Worm (Caenorhabditis elegans) whole organism, midembryonic: Measurements from ENCODE around the gene pqn-2.

Source experiments
- T22C8.4 ChIP-seq: fragments of 200-800 bp; sonication (Bioruptor generic); IDR thresholded peaks from 2 replicates; pipeline ENCODE4 v1.3.6; 2022; ENCODE audit warnings: missing genetic modification characterization, missing compliant biosample characterization
- cog-1 ChIP-seq: sonication (generic microtip); optimal IDR thresholded peaks from 2 replicates; lab custom pipeline; 2016; ENCODE audit warnings: missing genetic modification characterization, missing compliant biosample characterization
- flt-1 ChIP-seq: fragments of 200-800 bp; sonication (Bioruptor generic); IDR thresholded peaks from 2 replicates; pipeline ENCODE4 v1.3.6; 2022; ENCODE audit warnings: missing genetic modification characterization, missing compliant biosample characterization
- klf-2 ChIP-seq: fragments of 200-800 bp; sonication (Bioruptor generic); conservative IDR thresholded peaks from 2 replicates; pipeline ENCODE4 v1.3.6; 2022; ENCODE audit warnings: missing genetic modification reagents, missing genetic modification characterization, missing compliant biosample characterization
- med-1 ChIP-seq: sonication (generic microtip); optimal IDR thresholded peaks from 2 replicates; lab custom pipeline; 2017; ENCODE audit warnings: missing genetic modification characterization, mild to moderate bottlenecking, missing compliant biosample characterization, antibody characterized with exemption, missing genetic modification reagents; ENCODE audit not compliant: insufficient read depth
- ref-1 ChIP-seq: fragments of 200-800 bp; sonication (Bioruptor generic); conservative IDR thresholded peaks from 2 replicates; pipeline ENCODE4 v1.3.6; 2022; ENCODE audit warnings: missing genetic modification reagents, missing genetic modification characterization, missing compliant biosample characterization
- tab-1 ChIP-seq: fragments of 200-800 bp; sonication (Bioruptor generic); IDR thresholded peaks from 2 replicates; pipeline ENCODE4 v1.3.6; 2022; ENCODE audit warnings: missing genetic modification characterization, missing compliant biosample characterization
- ztf-23 ChIP-seq: fragments of 200-800 bp; sonication (Bioruptor generic); IDR thresholded peaks from 2 replicates; pipeline ENCODE4 v1.3.6; 2022; ENCODE audit warnings: missing genetic modification reagents, missing genetic modification characterization, missing compliant biosample characterization
- ztf-29 ChIP-seq: fragments of 200-800 bp; sonication (Bioruptor generic); IDR thresholded peaks from 2 replicates; pipeline ENCODE4 v1.3.6; 2022; ENCODE audit warnings: missing genetic modification reagents, missing genetic modification characterization, missing compliant biosample characterization

pqn-2 gene

DNA sequence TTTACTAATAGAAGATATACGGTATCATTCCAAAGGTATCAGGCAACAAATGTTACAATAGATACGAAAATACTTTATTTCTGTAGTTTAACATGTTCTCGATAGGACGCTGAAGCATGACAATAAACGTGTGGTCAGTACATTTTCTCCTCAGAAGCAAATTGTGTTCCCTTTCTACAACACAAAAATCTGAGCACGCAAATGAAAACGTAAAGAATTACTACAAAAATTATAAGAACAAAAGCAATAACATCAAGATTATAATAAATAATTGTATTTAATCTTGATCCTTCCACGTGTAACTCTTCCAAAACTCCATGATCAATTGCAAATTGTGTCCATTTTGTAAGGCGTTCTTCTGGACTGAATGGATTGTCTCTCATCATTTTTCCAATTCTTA, 2.5 kb upstream of the pqn-2 start:
- no peak for TF ChIP-seq ref-1 (GFP tag; lab: Robert Waterston, UW)
- TF ChIP-seq cog-1 (tag; lab: Kevin White, UChicago) = no peak
- no peak for TF ChIP-seq ztf-23 (GFP tag; lab: Robert Waterston, UW)
- TF ChIP-seq klf-2 (GFP tag; lab: Robert Waterston, UW) = no peak
- no peak for TF ChIP-seq flt-1 (GFP tag; lab: Robert Waterston, UW)
- no peak for TF ChIP-seq ztf-29 (GFP tag; lab: Robert Waterston, UW)
- no peak for TF ChIP-seq tab-1 (GFP tag; lab: Robert Waterston, UW)
- no peak for TF ChIP-seq T22C8.4 (GFP tag; lab: Robert Waterston, UW)
- TF ChIP-seq med-1 = no peak

DNA sequence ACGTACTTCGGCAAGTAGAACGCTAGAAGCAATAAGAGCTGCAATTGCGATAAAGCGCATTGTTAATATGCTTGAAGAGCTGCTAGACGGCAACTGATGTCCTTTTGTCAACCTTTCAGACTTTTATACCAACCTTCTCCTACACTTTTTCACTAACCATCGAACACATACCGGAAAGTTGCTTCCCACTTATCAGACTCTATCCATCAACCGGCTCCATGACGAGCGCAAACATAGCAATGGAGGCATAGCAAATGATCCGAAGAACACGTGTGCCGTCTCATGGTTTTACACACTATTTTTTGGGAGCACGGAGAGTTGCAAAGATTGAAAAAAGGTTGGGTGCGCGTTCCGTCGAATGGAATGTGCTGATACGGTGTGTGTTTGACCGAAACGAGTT, 516 bp upstream of the pqn-2 start, which contains the start of gene abu-1:
abu-1 (minus strand) TSS at position 101 of the 400 bp plus-strand sequence.
- TF ChIP-seq klf-2 (GFP tag; lab: Robert Waterston, UW) (no peak), ztf-23 (GFP tag; lab: Robert Waterston, UW) (no peak), tab-1 (GFP tag; lab: Robert Waterston, UW) (no peak), ztf-29 (GFP tag; lab: Robert Waterston, UW) (no peak), cog-1 (tag; lab: Kevin White, UChicago) (no peak), med-1 (no peak), ref-1 (GFP tag; lab: Robert Waterston, UW) (no peak), T22C8.4 (GFP tag; lab: Robert Waterston, UW) (no peak)

DNA sequence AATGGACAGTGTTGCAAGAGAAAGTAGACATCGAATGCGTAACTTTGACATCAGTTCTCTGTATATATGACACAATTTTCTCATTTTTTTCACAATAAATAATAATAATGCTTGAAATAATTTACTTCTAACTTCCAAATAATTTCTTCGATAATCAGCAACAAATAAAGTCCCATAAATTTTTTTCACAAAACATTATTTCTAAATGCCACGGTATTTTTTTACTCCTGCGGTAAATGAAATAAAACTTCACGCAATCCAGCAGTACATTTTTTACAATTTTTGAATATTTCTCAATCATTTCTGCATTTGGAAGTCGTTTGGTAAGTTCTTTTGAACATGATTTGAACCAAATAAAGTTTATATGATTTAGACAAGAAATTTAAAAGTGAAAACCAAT, 1.7 kb downstream of the pqn-2 start, which contains the start of gene spe-10:
spe-10 (plus strand) TSS at position 301 of the 400 bp plus-strand sequence.
- TF ChIP-seq T22C8.4 (GFP tag; lab: Robert Waterston, UW) = no peak
- TF ChIP-seq ref-1 (GFP tag; lab: Robert Waterston, UW) = no peak
- TF ChIP-seq klf-2 (GFP tag; lab: Robert Waterston, UW) = no peak
- TF ChIP-seq cog-1 (tag; lab: Kevin White, UChicago) = no peak
- TF ChIP-seq ztf-23 (GFP tag; lab: Robert Waterston, UW) = no peak
- no peak for TF ChIP-seq ztf-29 (GFP tag; lab: Robert Waterston, UW)
- no peak for TF ChIP-seq flt-1 (GFP tag; lab: Robert Waterston, UW)
- TF ChIP-seq med-1 = no peak
- no peak for TF ChIP-seq tab-1 (GFP tag; lab: Robert Waterston, UW)

DNA sequence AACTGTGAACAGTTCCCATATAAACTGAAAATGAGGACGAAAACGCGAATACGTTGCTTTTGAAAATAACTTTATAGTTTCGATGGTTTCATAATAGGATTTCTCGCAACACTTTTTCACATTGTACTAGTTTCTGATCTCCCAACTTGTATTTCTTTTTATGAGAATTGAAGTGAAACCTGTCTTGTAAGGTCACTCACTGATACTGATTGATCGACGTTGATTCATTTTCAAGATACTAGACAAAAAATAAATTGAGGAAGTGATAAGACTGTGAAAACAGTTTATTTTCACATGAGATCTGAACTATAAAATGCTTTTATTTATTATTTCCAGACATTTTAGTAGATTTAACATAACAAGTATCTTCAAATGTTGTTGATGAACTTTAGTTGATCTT, 5.2 kb downstream of the pqn-2 start:
- TF ChIP-seq ref-1 (GFP tag; lab: Robert Waterston, UW) (no peak), med-1 (no peak), T22C8.4 (GFP tag; lab: Robert Waterston, UW) (no peak), flt-1 (GFP tag; lab: Robert Waterston, UW) (no peak), tab-1 (GFP tag; lab: Robert Waterston, UW) (no peak), klf-2 (GFP tag; lab: Robert Waterston, UW) (no peak), ztf-23 (GFP tag; lab: Robert Waterston, UW) (no peak), ztf-29 (GFP tag; lab: Robert Waterston, UW) (no peak), cog-1 (tag; lab: Kevin White, UChicago) (no peak)

DNA sequence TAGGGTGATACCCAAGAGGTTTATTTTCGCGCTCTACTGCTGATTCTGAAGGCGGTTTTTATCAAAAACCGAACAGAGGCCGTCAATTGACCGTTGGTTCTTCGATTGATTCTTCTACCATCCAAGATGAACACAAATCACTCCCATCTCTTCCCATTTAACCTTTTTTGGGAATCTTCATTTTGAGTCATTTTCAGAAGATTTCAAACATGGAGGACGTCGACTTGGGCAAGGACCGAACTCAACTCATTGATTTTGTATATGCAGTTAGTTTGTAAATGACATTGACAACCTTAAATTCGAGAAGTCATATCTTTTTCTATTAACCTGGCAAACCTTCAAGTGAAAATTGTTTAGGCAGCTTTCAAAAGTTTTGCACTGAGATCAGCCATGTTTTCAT, 6.1 kb downstream of the pqn-2 start, which contains the start of gene AC3.5:
AC3.5 (plus strand) TSS at position 210 of the 400 bp plus-strand sequence.
- TF ChIP-seq ztf-23 (GFP tag; lab: Robert Waterston, UW) (no peak), ztf-29 (GFP tag; lab: Robert Waterston, UW) (no peak), ref-1 (GFP tag; lab: Robert Waterston, UW) (no peak), tab-1 (GFP tag; lab: Robert Waterston, UW) (no peak), T22C8.4 (GFP tag; lab: Robert Waterston, UW) (no peak), flt-1 (GFP tag; lab: Robert Waterston, UW) (no peak), med-1 (no peak), klf-2 (GFP tag; lab: Robert Waterston, UW) (no peak), cog-1 (tag; lab: Kevin White, UChicago) (no peak)

DNA sequence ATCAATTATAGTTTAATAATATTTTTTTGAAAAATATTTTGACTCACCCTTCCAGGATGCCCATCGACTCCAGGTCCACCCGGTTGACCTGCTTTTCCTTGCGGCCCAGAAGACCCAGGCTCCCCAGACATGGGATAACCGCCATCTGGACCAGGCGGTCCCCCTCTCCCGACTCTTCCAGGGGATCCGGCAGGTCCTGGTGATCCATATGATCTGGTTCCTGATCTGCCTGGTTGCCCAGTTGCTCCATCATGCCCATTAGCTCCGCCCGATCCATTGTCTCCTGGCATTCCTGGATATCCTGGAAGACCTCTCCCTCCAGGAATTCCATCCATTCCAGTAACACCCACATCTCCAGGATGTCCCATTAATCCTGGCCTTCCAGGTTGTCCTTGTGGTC, 11.5 kb downstream of the pqn-2 start:
- TF ChIP-seq tab-1 (GFP tag; lab: Robert Waterston, UW) (no peak), med-1 (no peak), ref-1 (GFP tag; lab: Robert Waterston, UW) (no peak), flt-1 (GFP tag; lab: Robert Waterston, UW) (no peak), klf-2 (GFP tag; lab: Robert Waterston, UW) (no peak), T22C8.4 (GFP tag; lab: Robert Waterston, UW) (no peak), cog-1 (tag; lab: Kevin White, UChicago) (no peak), ztf-23 (GFP tag; lab: Robert Waterston, UW) (no peak), ztf-29 (GFP tag; lab: Robert Waterston, UW) (no peak)

DNA sequence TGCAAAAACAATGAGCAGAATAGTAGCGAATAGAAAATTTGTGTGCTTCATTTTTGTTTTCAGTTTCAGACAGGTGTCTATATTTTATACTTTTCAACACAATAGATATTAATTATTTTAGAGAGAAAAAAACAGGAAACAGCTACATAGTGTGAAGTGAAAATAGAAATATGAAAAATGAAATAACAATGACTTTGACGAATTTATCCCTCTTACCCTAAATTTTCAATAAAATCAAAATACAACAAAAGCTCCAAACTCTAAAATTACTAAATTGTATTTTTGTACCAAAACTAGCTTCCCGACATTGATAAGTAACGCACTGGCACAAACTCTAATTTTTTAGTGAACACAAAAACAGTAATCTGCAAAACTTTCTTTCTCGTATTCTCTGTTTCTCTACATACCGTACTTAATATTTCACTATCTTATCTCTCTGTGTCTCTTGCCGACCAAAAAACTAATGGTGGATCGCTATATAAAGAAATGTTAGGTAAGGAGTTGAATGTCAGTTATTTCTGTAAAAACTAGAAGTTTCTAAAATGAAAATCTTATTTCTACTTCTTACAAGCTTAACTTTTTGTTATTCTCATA, 13.0 kb downstream of the pqn-2 start, which contains the start of the genes col-151 and ugt-1:
col-151 (minus strand) TSS at position 51 of the 594 bp plus-strand sequence.
ugt-1 (plus strand) TSS at position 491 of the 594 bp plus-strand sequence.
- TF ChIP-seq klf-2 (GFP tag; lab: Robert Waterston, UW) = no peak

DNA sequence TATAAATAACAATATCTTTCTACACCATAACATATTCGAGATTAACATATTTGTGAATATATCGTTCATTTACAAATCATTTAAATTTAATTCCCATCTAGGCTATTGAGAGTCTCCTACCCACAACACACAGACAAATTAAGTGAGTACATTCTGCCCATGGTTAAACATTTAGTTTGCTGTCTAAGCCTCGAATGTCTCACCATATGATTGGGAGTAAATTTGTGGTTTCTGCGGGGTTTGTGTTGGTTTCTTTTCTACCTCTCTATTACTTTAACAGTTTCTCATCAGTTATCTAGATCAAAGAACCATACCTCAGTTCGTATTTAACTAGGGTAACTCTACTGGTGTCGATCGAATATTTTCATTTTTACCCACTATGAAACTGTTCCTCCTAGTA, 16.2 kb downstream of the pqn-2 start, which contains the start of gene ugt-2:
ugt-2 (plus strand) TSS at position 371 of the 400 bp plus-strand sequence.
- no peak for TF ChIP-seq ref-1 (GFP tag; lab: Robert Waterston, UW)
- TF ChIP-seq T22C8.4 (GFP tag; lab: Robert Waterston, UW) = no peak
- TF ChIP-seq flt-1 (GFP tag; lab: Robert Waterston, UW) = no peak
- no peak for TF ChIP-seq klf-2 (GFP tag; lab: Robert Waterston, UW)
- no peak for TF ChIP-seq cog-1 (tag; lab: Kevin White, UChicago)
- TF ChIP-seq ztf-23 (GFP tag; lab: Robert Waterston, UW) = no peak
- TF ChIP-seq ztf-29 (GFP tag; lab: Robert Waterston, UW) = no peak
- no peak for TF ChIP-seq med-1
- TF ChIP-seq tab-1 (GFP tag; lab: Robert Waterston, UW) = no peak

DNA sequence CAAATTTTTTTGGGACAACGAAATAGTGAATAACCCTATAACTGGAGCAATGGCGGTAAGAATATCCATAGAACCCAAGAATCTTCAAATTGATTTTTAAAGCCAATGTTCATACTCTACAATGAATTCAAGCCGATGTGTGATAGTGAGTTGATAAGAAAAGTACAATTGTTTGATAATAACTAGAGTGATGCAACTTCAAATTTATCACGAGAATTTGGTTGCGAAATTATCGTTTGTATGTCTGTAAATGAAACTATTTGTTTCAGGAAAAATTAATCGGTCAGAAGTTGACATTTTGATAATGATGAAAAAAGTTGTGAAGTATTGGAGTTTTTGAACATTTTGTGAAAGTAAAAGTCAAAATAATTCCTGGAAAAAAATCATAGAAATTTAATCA, 17.0 kb downstream of the pqn-2 start:
- TF ChIP-seq ref-1 (GFP tag; lab: Robert Waterston, UW) (no peak), ztf-23 (GFP tag; lab: Robert Waterston, UW) (no peak), med-1 (no peak), klf-2 (GFP tag; lab: Robert Waterston, UW) (no peak), ztf-29 (GFP tag; lab: Robert Waterston, UW) (no peak), cog-1 (tag; lab: Kevin White, UChicago) (no peak), tab-1 (GFP tag; lab: Robert Waterston, UW) (no peak), flt-1 (GFP tag; lab: Robert Waterston, UW) (no peak), T22C8.4 (GFP tag; lab: Robert Waterston, UW) (no peak)
